Worm (Caenorhabditis elegans): ENCODE measurements around the gene ssp-32.

The ssp-32 gene

ce11 chrIV:9903608-9904007 lies 8.4 kb downstream of the ssp-32 start, which contains the start of gene best-13:
Gene best-13 (plus strand): TSS chrIV:9903908.
- TF ChIP-seq snu-23 (GFP tag; optimal IDR thresholded peaks at IDR 0.05) (no peak), egl-27 (tag; optimal IDR thresholded peaks at IDR 0.05) (no peak), nhr-12 (tag; optimal IDR thresholded peaks at IDR 0.05) (no peak)

- TF ChIP-seq nhr-11 (tag; optimal IDR thresholded peaks at IDR 0.05) (no peak), fkh-4 (tag; optimal IDR thresholded peaks at IDR 0.05; ENCODE audit: borderline replicate concordance) (no peak), fkh-8 (tag; optimal IDR thresholded peaks at IDR 0.05) (no peak), nhr-47 (tag; optimal IDR thresholded peaks at IDR 0.05) (no peak), blmp-1 (tag; optimal IDR thresholded peaks at IDR 0.05) (peak; percentile 34)
Measured at ce11 chrIV:9913064-9913463, 17.9 kb downstream of the ssp-32 start.

DNA sequence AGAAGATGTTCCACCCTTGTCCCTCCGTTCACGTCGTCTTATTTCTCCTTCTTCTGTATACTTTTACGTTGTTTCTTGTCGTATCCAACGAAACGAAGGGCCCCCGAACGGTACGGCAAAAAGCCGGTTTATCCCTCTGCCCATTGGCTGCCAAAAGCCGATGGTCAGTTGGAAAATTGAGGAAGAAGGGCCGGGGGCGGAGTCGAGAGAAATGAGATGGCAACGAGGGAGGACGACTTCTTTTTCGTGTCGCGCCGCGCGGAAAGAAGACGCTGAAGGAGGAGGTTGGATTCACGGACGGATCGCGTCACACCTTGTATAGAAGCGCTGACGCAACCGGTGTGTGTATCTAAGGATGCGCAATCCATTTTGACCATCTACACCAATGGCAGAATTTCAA lies 19.9 kb downstream of the ssp-32 start:
- TF ChIP-seq dsc-1 (tag; optimal IDR thresholded peaks at IDR 0.05) = no peak
- no peak for TF ChIP-seq efl-1 (optimal IDR thresholded peaks at IDR 0.05)
- peak in 1 of 2 experiments; percentile 6 for TF ChIP-seq efl-1 (GFP tag; optimal IDR thresholded peaks at IDR 0.05 in 1 of 2)

DNA sequence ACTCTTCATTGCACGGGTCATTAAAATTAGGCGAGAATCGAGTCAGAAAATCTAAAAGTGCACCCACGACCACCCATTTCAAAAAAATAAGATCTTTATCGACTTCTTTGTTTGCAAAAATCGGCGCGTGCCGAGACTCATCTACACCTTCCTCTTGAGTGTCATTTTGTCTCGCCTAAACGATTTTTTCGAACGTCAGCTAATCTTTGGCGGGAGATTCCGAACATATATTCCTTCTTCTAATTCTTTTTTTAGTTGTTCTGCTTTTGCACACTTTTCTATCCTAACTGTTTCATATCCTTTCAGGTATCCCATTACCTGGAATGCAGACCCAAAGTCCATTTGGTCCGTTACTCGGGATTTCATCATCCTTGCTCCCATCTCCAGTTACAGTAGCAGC lies 21.0 kb downstream of the ssp-32 start, which contains the start of gene bed-3:
Gene bed-3, plus strand, starts transcription at position 301 of the 400 bp plus-strand sequence.
- no peak for TF ChIP-seq mep-1 (tag; optimal IDR thresholded peaks at IDR 0.05)
- no peak for TF ChIP-seq aha-1 (tag; optimal IDR thresholded peaks at IDR 0.05)
- no peak for TF ChIP-seq fos-1 (tag; optimal IDR thresholded peaks at IDR 0.05)
- no peak for TF ChIP-seq dsc-1 (tag; optimal IDR thresholded peaks at IDR 0.05)
- no peak for TF ChIP-seq nhr-28 (tag; optimal IDR thresholded peaks at IDR 0.05)
- TF ChIP-seq ets-5 (GFP tag; IDR thresholded peaks at IDR 0.05) = no peak
- no peak for TF ChIP-seq ceh-8 (GFP tag; optimal IDR thresholded peaks at IDR 0.05)
- no peak for TF ChIP-seq nhr-19 (GFP tag; conservative IDR thresholded peaks at IDR 0.05)
- no peak for TF ChIP-seq unc-62 (GFP tag; optimal IDR thresholded peaks at IDR 0.05)
- TF ChIP-seq sox-4 (tag; optimal IDR thresholded peaks at IDR 0.05) = no peak
- TF ChIP-seq snpc-4 (tag; optimal IDR thresholded peaks at IDR 0.05) = no peak
- TF ChIP-seq fkh-4 (tag; optimal IDR thresholded peaks at IDR 0.05; ENCODE audit: borderline replicate concordance) = no peak
- TF ChIP-seq zag-1 (tag; optimal IDR thresholded peaks at IDR 0.05) = no peak
- TF ChIP-seq unc-30 (tag; optimal IDR thresholded peaks at IDR 0.05) = no peak
- TF ChIP-seq F16B12.6 (tag; optimal IDR thresholded peaks at IDR 0.05) = no peak
- no peak for TF ChIP-seq lin-15B (tag; optimal IDR thresholded peaks at IDR 0.05)
- no peak for TF ChIP-seq blmp-1 (tag; optimal IDR thresholded peaks at IDR 0.05)
- TF ChIP-seq pqm-1 (tag; optimal IDR thresholded peaks at IDR 0.05) = no peak
- TF ChIP-seq tlp-1 (tag; optimal IDR thresholded peaks at IDR 0.05) = no peak

DNA sequence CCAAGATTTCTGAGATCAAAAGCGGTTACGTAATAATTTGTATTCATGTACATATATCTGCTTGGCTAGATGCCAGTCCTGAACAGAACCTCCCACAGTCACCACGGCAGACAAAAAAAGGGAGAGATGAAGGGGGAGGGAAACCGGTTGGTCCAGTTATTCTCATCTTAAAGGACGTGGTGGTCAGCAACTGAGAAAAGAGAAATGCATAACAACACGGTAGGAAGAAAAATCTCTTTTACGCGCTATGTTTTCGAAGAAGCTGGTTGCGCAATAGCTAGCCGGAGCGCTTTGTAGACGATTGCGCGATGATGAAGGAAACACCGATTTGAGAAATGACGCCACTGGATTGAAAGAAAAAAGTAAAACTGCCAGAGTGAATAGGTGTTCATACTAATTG lies 22.8 kb downstream of the ssp-32 start:
- no peak for TF ChIP-seq nhr-71 (tag; optimal IDR thresholded peaks at IDR 0.05)
- TF ChIP-seq unc-86 (tag; optimal IDR thresholded peaks at IDR 0.05) = no peak
- TF ChIP-seq ceh-90 (tag; optimal IDR thresholded peaks at IDR 0.05) = no peak
- peak; percentile 47 for TF ChIP-seq ztf-4 (tag; optimal IDR thresholded peaks at IDR 0.05)
- TF ChIP-seq tbx-2 (tag; optimal IDR thresholded peaks at IDR 0.05) = no peak
- no peak for TF ChIP-seq elt-3 (tag; optimal IDR thresholded peaks at IDR 0.05)
- TF ChIP-seq C04F5.9 (tag; optimal IDR thresholded peaks at IDR 0.05) = no peak
- no peak for TF ChIP-seq nhr-84 (tag; optimal IDR thresholded peaks at IDR 0.05)
- TF ChIP-seq lin-15B (tag; optimal IDR thresholded peaks at IDR 0.05) = no peak
- no peak for TF ChIP-seq nhr-237 (tag; optimal IDR thresholded peaks at IDR 0.05)
- no peak for TF ChIP-seq aly-2 (tag; optimal IDR thresholded peaks at IDR 0.05)
- peak; percentile 62 for TF ChIP-seq blmp-1 (tag; optimal IDR thresholded peaks at IDR 0.05)
- no peak for TF ChIP-seq elt-2 (tag; optimal IDR thresholded peaks at IDR 0.05)
- TF ChIP-seq nhr-12 (tag; optimal IDR thresholded peaks at IDR 0.05) = no peak
- TF ChIP-seq ets-5 (GFP tag; IDR thresholded peaks at IDR 0.05) = no peak
- TF ChIP-seq unc-130 (tag; optimal IDR thresholded peaks at IDR 0.05) = no peak

All from whole organism, L1 larva.